Worm (Caenorhabditis elegans) whole organism, late embryonic: ENCODE results near the gene cutl-19.

Experiments used
- C08G9.2 ChIP-seq: sonication (generic microtip); optimal IDR thresholded peaks from 2 replicates; lab custom pipeline; 2016; ENCODE audit warnings: mild to moderate bottlenecking, missing genetic modification characterization, moderate library complexity, missing compliant biosample characterization
- K09A11.1 ChIP-seq: sonication (generic microtip); optimal IDR thresholded peaks from 2 replicates; lab custom pipeline; 2017; ENCODE audit warnings: antibody characterized with exemption, mild to moderate bottlenecking, missing genetic modification characterization, missing compliant biosample characterization; ENCODE audit not compliant: insufficient read depth
- ceh-2 ChIP-seq: sonication (generic microtip); optimal IDR thresholded peaks from 2 replicates; lab custom pipeline; 2016; ENCODE audit warnings: missing genotype, missing genetic modification characterization, missing compliant biosample characterization
- che-1 ChIP-seq: sonication (generic microtip); optimal IDR thresholded peaks from 2 replicates; lab custom pipeline; 2016; ENCODE audit warnings: mild to moderate bottlenecking, missing genetic modification characterization, missing compliant biosample characterization
- eyg-1 ChIP-seq: sonication (generic microtip); optimal IDR thresholded peaks from 2 replicates; lab custom pipeline; 2016; ENCODE audit warnings: missing genotype, missing genetic modification characterization, missing compliant biosample characterization
- fkh-10 ChIP-seq: fragments of 150-350 bp; optimal IDR thresholded peaks from 2 replicates; lab custom pipeline; 2014; ENCODE audit warnings: missing biosample characterization, missing genetic modification reagents, missing genetic modification characterization
- hlh-13 ChIP-seq: fragments of 200-800 bp; sonication (Bioruptor generic); optimal IDR thresholded peaks from 2 replicates; lab custom pipeline; 2018; ENCODE audit warnings: mild to moderate bottlenecking, missing genetic modification characterization, missing compliant biosample characterization
- nhr-11 ChIP-seq: fragments of 150-350 bp; optimal IDR thresholded peaks from 2 replicates; lab custom pipeline; 2014; ENCODE audit warnings: missing biosample characterization, missing genetic modification characterization
- tbx-2 ChIP-seq: sonication (generic microtip); optimal IDR thresholded peaks from 2 replicates; lab custom pipeline; 2016; ENCODE audit warnings: missing genetic modification characterization, missing compliant biosample characterization
- ttx-3 ChIP-seq: sonication (generic microtip); optimal IDR thresholded peaks from 2 replicates; lab custom pipeline; 2016; ENCODE audit warnings: missing genetic modification reagents, missing genetic modification characterization, missing compliant biosample characterization
- ztf-16 ChIP-seq: sonication (generic microtip); optimal IDR thresholded peaks from 2 replicates; lab custom pipeline; 2017; ENCODE audit warnings: missing genetic modification characterization, missing compliant biosample characterization

DNA sequence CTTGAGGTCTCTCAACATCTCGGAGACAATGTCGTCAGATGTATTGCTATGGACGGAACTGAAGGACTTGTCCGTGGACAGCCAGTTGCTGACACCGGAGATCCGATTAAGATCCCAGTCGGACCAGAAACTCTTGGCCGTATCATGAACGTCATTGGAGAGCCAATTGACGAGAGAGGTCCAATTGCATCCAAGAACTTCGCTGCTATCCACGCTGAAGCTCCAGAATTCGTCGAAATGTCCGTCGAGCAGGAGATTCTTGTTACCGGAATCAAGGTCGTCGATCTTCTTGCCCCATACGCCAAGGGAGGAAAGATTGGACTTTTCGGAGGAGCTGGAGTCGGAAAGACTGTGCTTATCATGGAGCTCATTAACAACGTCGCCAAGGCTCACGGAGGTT, 11.4 kb upstream of the cutl-19 start:
- TF ChIP-seq ttx-3 (no peak), nhr-11 (no peak), ztf-16 (tag; lab: Kevin White, UChicago) (no peak), che-1 (no peak), K09A11.1 (no peak), tbx-2 (tag; lab: Kevin White, UChicago) (no peak), C08G9.2 (tag; lab: Kevin White, UChicago) (no peak), fkh-10 (GFP tag; lab: Kevin White, UChicago) (no peak), eyg-1 (tag; lab: Kevin White, UChicago) (no peak), ceh-2 (tag; lab: Kevin White, UChicago) (no peak), hlh-13 (no peak)
